Fruit fly (Drosophila melanogaster): ENCODE data around the gene IP3K2.

dm6 chrX:13374154-13374536 is 70.7 kb downstream of the IP3K2 start:
- TF ChIP-seq h (optimal IDR thresholded peaks at IDR 0.05) (no peak), Myc (optimal IDR thresholded peaks at IDR 0.05) (no peak), Sin3A (optimal IDR thresholded peaks at IDR 0.05) (no peak)

Data from Kc167 (cell line).